Worm (Caenorhabditis elegans) whole organism, mixed stage, embryonic: Measurements from ENCODE around the gene T05A12.4.

ENCODE experiments used
- M03D4.4 ChIP-seq: sonication (generic microtip); optimal IDR thresholded peaks from 2 replicates; lab custom pipeline; 2017; ENCODE audit warnings: mild to moderate bottlenecking, missing genetic modification characterization, missing compliant biosample characterization
- nhr-76 ChIP-seq: sonication (generic microtip); optimal IDR thresholded peaks from 2 replicates; lab custom pipeline; 2017; ENCODE audit warnings: missing biosample characterization, missing genetic modification characterization

DNA sequence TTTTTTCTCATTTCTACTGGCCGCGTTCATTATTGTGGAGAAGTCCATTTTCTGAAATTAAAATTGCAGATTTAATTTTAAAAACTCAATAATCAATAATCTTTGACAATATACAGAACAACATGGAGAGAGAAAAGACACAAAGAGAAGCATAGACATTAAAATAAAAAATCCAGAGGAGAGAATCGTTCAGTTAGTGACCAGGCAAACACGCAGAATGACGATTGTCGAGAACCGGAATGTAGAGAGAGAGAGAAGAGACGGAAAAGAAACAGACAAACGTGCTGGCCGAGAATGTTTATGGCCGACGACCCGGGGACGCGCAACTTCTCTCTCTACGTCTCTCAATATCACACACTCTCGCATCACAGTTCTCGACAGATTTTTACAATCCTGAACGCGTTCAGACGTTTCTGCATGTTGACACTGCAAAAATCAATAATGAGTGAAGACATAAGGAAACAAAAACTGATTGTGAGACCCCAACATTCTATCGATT is at the start of gene T05A12.4, which contains the start of gene T05A12.3:
- no peak for TF ChIP-seq M03D4.4
- no peak for TF ChIP-seq nhr-76 (tag; lab: Kevin White, UChicago)
